Worm (Caenorhabditis elegans) whole organism, L3 larva: ENCODE data around the gene syx-18.

Experiments
- R02D3.7 ChIP-seq: fragments of 150-350 bp; optimal IDR thresholded peaks from 2 replicates; lab custom pipeline; 2014; ENCODE audit warnings: missing biosample characterization, missing genetic modification characterization
- ceh-82 ChIP-seq: fragments of 150-350 bp; optimal IDR thresholded peaks from 2 replicates; lab custom pipeline; 2014; ENCODE audit warnings: missing biosample characterization, missing genetic modification characterization
- eor-1 ChIP-seq, 2 experiments: fragments of 150-350 bp; optimal IDR thresholded peaks; 2 replicates each; lab custom pipeline; 2014 to 2018; ENCODE audit warnings: missing biosample characterization in 2 of 2, missing genetic modification characterization in 2 of 2
- hmg-11 ChIP-seq: sonication (generic microtip); optimal IDR thresholded peaks from 2 replicates; lab custom pipeline; 2016; ENCODE audit warnings: missing genetic modification characterization, missing compliant biosample characterization
- mdl-1 ChIP-seq: fragments of 150-350 bp; optimal IDR thresholded peaks from 2 replicates; lab custom pipeline; 2014; ENCODE audit warnings: missing biosample characterization, missing genetic modification characterization
- mml-1 ChIP-seq: fragments of 150-350 bp; sonication (generic microtip); optimal IDR thresholded peaks from 3 replicates; lab custom pipeline; 2014; ENCODE audit warnings: missing biosample characterization, missing genetic modification characterization
- nhr-12 ChIP-seq: fragments of 150-350 bp; optimal IDR thresholded peaks from 2 replicates; lab custom pipeline; 2014; ENCODE audit warnings: missing biosample characterization, missing genetic modification characterization
- nhr-28 ChIP-seq: fragments of 150-350 bp; optimal IDR thresholded peaks from 2 replicates; lab custom pipeline; 2014; ENCODE audit warnings: missing biosample characterization, missing genetic modification characterization
- snpc-4 ChIP-seq: fragments of 150-350 bp; optimal IDR thresholded peaks from 2 replicates; lab custom pipeline; 2014; ENCODE audit warnings: missing biosample characterization, missing genetic modification characterization
- ztf-11 ChIP-seq: fragments of 150-350 bp; optimal IDR thresholded peaks from 2 replicates; lab custom pipeline; 2014; ENCODE audit warnings: missing biosample characterization, missing genetic modification characterization

- no peak for TF ChIP-seq eor-1 (tag; optimal IDR thresholded peaks at IDR 0.05; lab: Kevin White, UChicago)
- no peak for TF ChIP-seq hmg-11 (tag; lab: Kevin White, UChicago)
- no peak for TF ChIP-seq ztf-11 (tag; lab: Kevin White, UChicago)
- TF ChIP-seq nhr-28: no peak
- no peak for TF ChIP-seq snpc-4
- no peak for TF ChIP-seq mml-1
- no peak for TF ChIP-seq mdl-1 (tag; lab: Kevin White, UChicago)
- no peak for TF ChIP-seq R02D3.7
- TF ChIP-seq nhr-12 (tag; lab: Kevin White, UChicago): no peak
- TF ChIP-seq ceh-82 (tag; lab: Kevin White, UChicago): no peak
Measured at ce11 chrV:6659533-6659932, 4.3 kb upstream of the syx-18 start.
